Worm (Caenorhabditis elegans) whole organism, L4 larva: ENCODE data around the gene Y54F10AM.11.

Experiments used
- F37D6.2 ChIP-seq: sonication (generic microtip); optimal IDR thresholded peaks from 2 replicates; lab custom pipeline; 2016; ENCODE audit warnings: mild to moderate bottlenecking, missing genetic modification characterization, missing compliant biosample characterization
- nhr-11 ChIP-seq: fragments of 150-350 bp; optimal IDR thresholded peaks from 2 replicates; lab custom pipeline; 2014; ENCODE audit warnings: missing biosample characterization, missing genetic modification characterization
- nhr-76 ChIP-seq: fragments of 150-350 bp; optimal IDR thresholded peaks from 2 replicates; lab custom pipeline; 2014; ENCODE audit warnings: missing biosample characterization, missing genetic modification characterization
- rbr-2 ChIP-seq: sonication (generic microtip); optimal IDR thresholded peaks from 2 replicates; lab custom pipeline; 2016; ENCODE audit warnings: missing genotype, missing genetic modification characterization, missing compliant biosample characterization

ce11 chrIII:2575635-2576164 lies 11.9 kb upstream of the Y54F10AM.11 start, which contains the start of gene Y54F10AR.1:
- no peak for TF ChIP-seq F37D6.2 (tag; lab: Kevin White, UChicago)
- TF ChIP-seq nhr-76: no peak
- no peak for TF ChIP-seq nhr-11 (tag; lab: Kevin White, UChicago)
- TF ChIP-seq rbr-2 (tag; lab: Kevin White, UChicago): no peak
